Fruit fly (Drosophila melanogaster) whole organism, adult: Measurements from ENCODE around the gene CG15141.

Experiments
- CG12768 ChIP-seq: fragments of 200-800 bp; sonication (Bioruptor generic); optimal IDR thresholded peaks from 2 replicates; lab custom pipeline; 2017; ENCODE audit warnings: missing biosample characterization, missing genetic modification characterization, mild to moderate bottlenecking, moderate library complexity, missing genetic modification reagents
- CG14711 ChIP-seq: fragments of 200-800 bp; sonication (Bioruptor generic); optimal IDR thresholded peaks from 2 replicates; lab custom pipeline; 2018; ENCODE audit warnings: missing biosample characterization, mild to moderate bottlenecking, missing genetic modification characterization, moderate library complexity
- CG1620 ChIP-seq: fragments of 200-800 bp; sonication (Bioruptor generic); optimal IDR thresholded peaks from 2 replicates; lab custom pipeline; 2016; ENCODE audit warnings: missing biosample characterization, missing genetic modification characterization
- Mnt ChIP-seq: fragments of 200-800 bp; sonication (Bioruptor generic); optimal IDR thresholded peaks from 2 replicates; lab custom pipeline; 2016; ENCODE audit warnings: missing biosample characterization, mild to moderate bottlenecking, missing genetic modification characterization
- cnc ChIP-seq, 2 experiments: fragments of >200 bp; optimal IDR thresholded peaks; 2 replicates each; lab custom pipeline; 2017
- kay ChIP-seq: fragments of 200-800 bp; sonication (Bioruptor generic); peaks from one replicate; lab custom pipeline; 2016; ENCODE audit warnings: missing biosample characterization, missing genetic modification characterization, borderline replicate concordance
- tj ChIP-seq: fragments of 200-800 bp; sonication (Bioruptor generic); optimal IDR thresholded peaks from 3 replicates; lab custom pipeline; 2017; ENCODE audit warnings: missing biosample characterization, mild to moderate bottlenecking, missing genetic modification characterization, moderate library complexity

- no peak for TF ChIP-seq cnc (optimal IDR thresholded peaks at IDR 0.05; lab: Kevin White, UChicago)
- TF ChIP-seq CG1620 (GFP tag; lab: Kevin White, UChicago), result no peak
- TF ChIP-seq kay (GFP tag; lab: Kevin White, UChicago), result no peak
- no peak for TF ChIP-seq CG12768 (GFP tag; lab: Kevin White, UChicago)
- no peak for TF ChIP-seq tj (GFP tag; lab: Kevin White, UChicago)
- TF ChIP-seq Mnt (GFP tag; lab: Kevin White, UChicago), result no peak
- TF ChIP-seq CG14711 (tag; lab: Kevin White, UChicago), result no peak
Observed at dm6 chr2L:17422089-17422488, 11.6 kb downstream of the CG15141 start.
